Fruit fly (Drosophila melanogaster) whole organism, embryonic: ENCODE data around the gene ninaD.

ENCODE experiments used
- Ada2b ChIP-seq: fragments of 200-800 bp; sonication (Bioruptor generic); IDR thresholded peaks from 2 replicates; pipeline ENCODE4 v1.3.6; 2022; ENCODE audit warnings: missing biosample characterization, missing genetic modification characterization
- Aef1 ChIP-seq: fragments of 200-800 bp; sonication (Bioruptor generic); IDR thresholded peaks from 3 replicates; pipeline ENCODE4 v1.3.6; 2022; ENCODE audit warnings: missing biosample characterization, missing genetic modification characterization
- Bgb ChIP-seq: fragments of 200-800 bp; sonication (Bioruptor generic); IDR thresholded peaks from 2 replicates; pipeline ENCODE4 v1.3.6; 2022; ENCODE audit warnings: missing biosample characterization, missing genetic modification characterization; ENCODE audit not compliant: partially characterized antibody
- CG12236 ChIP-seq: fragments of 200-800 bp; sonication (Bioruptor generic); optimal IDR thresholded peaks from 2 replicates; lab custom pipeline; 2016; ENCODE audit warnings: missing biosample characterization, missing genetic modification characterization
- CG12942 ChIP-seq: fragments of 200-800 bp; sonication (Bioruptor generic); optimal IDR thresholded peaks from 3 replicates; lab custom pipeline; 2016; ENCODE audit warnings: missing biosample characterization, missing genetic modification characterization
- CG14014 ChIP-seq: fragments of 200-800 bp; sonication (Bioruptor generic); IDR thresholded peaks from 2 replicates; pipeline ENCODE4 v1.3.6; 2022; ENCODE audit warnings: missing biosample characterization, missing genetic modification characterization
- CG15011 ChIP-seq: fragments of 200-800 bp; sonication (Bioruptor generic); optimal IDR thresholded peaks from 3 replicates; lab custom pipeline; 2018; ENCODE audit warnings: missing biosample characterization, mild to moderate bottlenecking, missing genetic modification characterization
- CG15073 ChIP-seq: fragments of 200-800 bp; sonication (Bioruptor generic); optimal IDR thresholded peaks from 2 replicates; lab custom pipeline; 2016; ENCODE audit warnings: missing biosample characterization, missing genetic modification characterization
- CG17568 ChIP-seq: fragments of 200-800 bp; sonication (Bioruptor generic); optimal IDR thresholded peaks from 2 replicates; lab custom pipeline; 2018; ENCODE audit warnings: missing biosample characterization, mild to moderate bottlenecking, missing genetic modification characterization, moderate library complexity
- CG18599 ChIP-seq: fragments of 200-800 bp; sonication (Bioruptor generic); optimal IDR thresholded peaks from 3 replicates; lab custom pipeline; 2017; ENCODE audit warnings: missing biosample characterization, missing genetic modification characterization, mild to moderate bottlenecking, moderate library complexity, missing genetic modification reagents
- CG2889 ChIP-seq: fragments of 200-800 bp; sonication (Bioruptor generic); IDR thresholded peaks from 3 replicates; pipeline ENCODE4 v1.3.6; 2022; ENCODE audit warnings: missing biosample characterization, missing genetic modification characterization
- CG3065 ChIP-seq: fragments of 200-800 bp; sonication (Bioruptor generic); optimal IDR thresholded peaks from 2 replicates; lab custom pipeline; 2016; ENCODE audit warnings: missing biosample characterization, missing genetic modification characterization
- CG3407 ChIP-seq: fragments of 200-800 bp; sonication (Bioruptor generic); optimal IDR thresholded peaks from 2 replicates; lab custom pipeline; 2018; ENCODE audit warnings: missing biosample characterization, mild to moderate bottlenecking, missing genetic modification characterization
- CG3726 ChIP-seq: fragments of 200-800 bp; sonication (Bioruptor generic); IDR thresholded peaks from 3 replicates; pipeline ENCODE4, ENCODE4 v1.3.6; 2022; ENCODE audit warnings: missing biosample characterization, missing genetic modification characterization
- CG4707 ChIP-seq: fragments of 200-800 bp; sonication (Bioruptor generic); optimal IDR thresholded peaks from 2 replicates; lab custom pipeline; 2018; ENCODE audit warnings: missing biosample characterization, mild to moderate bottlenecking, missing genetic modification characterization, moderate library complexity
- CG4820 ChIP-seq: fragments of 200-800 bp; sonication (Bioruptor generic); optimal IDR thresholded peaks from 3 replicates; lab custom pipeline; 2016; ENCODE audit warnings: missing biosample characterization, missing genetic modification characterization
- CG6654 ChIP-seq: fragments of 200-800 bp; sonication (Bioruptor generic); optimal IDR thresholded peaks from 2 replicates; lab custom pipeline; 2017; ENCODE audit warnings: missing biosample characterization, mild to moderate bottlenecking, missing genetic modification characterization
- CG6683 ChIP-seq: fragments of 200-800 bp; sonication (Bioruptor generic); optimal IDR thresholded peaks from 2 replicates; lab custom pipeline; 2017; ENCODE audit warnings: missing biosample characterization, mild to moderate bottlenecking, missing genetic modification characterization, missing genetic modification reagents
- CG8089 ChIP-seq: fragments of 200-800 bp; sonication (Bioruptor generic); optimal IDR thresholded peaks from 3 replicates; lab custom pipeline; 2016; ENCODE audit warnings: missing biosample characterization, missing genetic modification characterization
- CG8290 ChIP-seq, 3 experiments: fragments of 200-800 bp; sonication (Bioruptor generic); optimal IDR thresholded peaks; 2 replicates each; lab custom pipeline; 2016 to 2019; ENCODE audit warnings: missing biosample characterization in 3 of 3, missing genetic modification characterization in 3 of 3, mild to moderate bottlenecking in 2 of 3, moderate library complexity in 1 of 3
- CG9437 ChIP-seq: fragments of 200-800 bp; sonication (Bioruptor generic); optimal IDR thresholded peaks from 2 replicates; lab custom pipeline; 2018; ENCODE audit warnings: missing biosample characterization, mild to moderate bottlenecking, missing genetic modification characterization
- CG9609 ChIP-seq: fragments of 200-800 bp; sonication (Bioruptor generic); optimal IDR thresholded peaks from 3 replicates; lab custom pipeline; 2016; ENCODE audit warnings: missing biosample characterization, missing genetic modification characterization
- Chrac-16 ChIP-seq: fragments of 200-800 bp; sonication (Bioruptor generic); optimal IDR thresholded peaks from 3 replicates; lab custom pipeline; 2016; ENCODE audit warnings: missing biosample characterization, missing genetic modification characterization
- Deaf1 ChIP-seq: fragments of 200-800 bp; optimal IDR thresholded peaks from 3 replicates; lab custom pipeline; 2019; ENCODE audit warnings: missing biosample characterization, mild to moderate bottlenecking, missing genetic modification characterization, moderate library complexity
- Dfd ChIP-seq, 2 experiments: fragments of >200 bp; optimal IDR thresholded peaks; 2 replicates each; lab custom pipeline; 2017; ENCODE audit warnings: missing biosample characterization in 2 of 2, missing genetic modification characterization in 2 of 2
- Dref ChIP-seq: fragments of 200-800 bp; sonication (Bioruptor generic); IDR thresholded peaks from 2 replicates; pipeline ENCODE4 v1.3.6; 2022; ENCODE audit warnings: missing biosample characterization, missing genetic modification characterization
- Ets97D ChIP-seq: fragments of 200-800 bp; sonication (Bioruptor generic); optimal IDR thresholded peaks from 3 replicates; lab custom pipeline; 2016; ENCODE audit warnings: missing biosample characterization, missing genetic modification characterization
- GATAe ChIP-seq: fragments of 200-800 bp; sonication (Bioruptor generic); conservative IDR thresholded peaks from 2 replicates; pipeline ENCODE4 v1.3.6; 2022; ENCODE audit warnings: missing biosample characterization, missing genetic modification characterization
- Gug ChIP-seq: fragments of 200-800 bp; sonication (Bioruptor generic); IDR thresholded peaks from 4 replicates; pipeline ENCODE4 v1.3.6; 2022; ENCODE audit warnings: missing biosample characterization, missing genetic modification characterization
- Kr ChIP-seq: fragments of 200-800 bp; sonication (Bioruptor generic); optimal IDR thresholded peaks from 2 replicates; lab custom pipeline; 2017; ENCODE audit warnings: missing biosample characterization, mild to moderate bottlenecking, missing genetic modification characterization
- Mad ChIP-seq: fragments of 200-800 bp; sonication (Bioruptor generic); optimal IDR thresholded peaks from 2 replicates; lab custom pipeline; 2016; ENCODE audit warnings: missing biosample characterization, missing genetic modification characterization
- NC2β ChIP-seq: fragments of 200-800 bp; sonication (Bioruptor generic); optimal IDR thresholded peaks from 2 replicates; lab custom pipeline; 2016; ENCODE audit warnings: missing biosample characterization, missing genetic modification characterization
- Opbp ChIP-seq: fragments of 200-800 bp; sonication (Bioruptor generic); IDR thresholded peaks from 3 replicates; pipeline ENCODE4 v1.3.6; 2022; ENCODE audit warnings: missing biosample characterization, missing genetic modification characterization; ENCODE audit not compliant: partially characterized antibody
- amos ChIP-seq: fragments of 200-800 bp; sonication (Bioruptor generic); IDR thresholded peaks from 2 replicates; pipeline ENCODE4 v1.3.6; 2022; ENCODE audit warnings: missing biosample characterization, missing genetic modification characterization; ENCODE audit not compliant: partially characterized antibody
- ara ChIP-seq: fragments of 200-800 bp; sonication (Bioruptor generic); IDR thresholded peaks from 2 replicates; pipeline ENCODE4 v1.3.6; 2022; ENCODE audit warnings: missing biosample characterization, missing genetic modification characterization
- ash1 ChIP-seq: fragments of 200-800 bp; sonication (Bioruptor generic); optimal IDR thresholded peaks from 2 replicates; lab custom pipeline; 2018; ENCODE audit warnings: missing biosample characterization, mild to moderate bottlenecking, missing genetic modification characterization
- ato ChIP-seq: fragments of 200-800 bp; sonication (Bioruptor generic); IDR thresholded peaks from 2 replicates; pipeline ENCODE4 v1.3.6; 2022; ENCODE audit warnings: missing biosample characterization, missing genetic modification characterization; ENCODE audit not compliant: partially characterized antibody
- br ChIP-seq: fragments of >200 bp; optimal IDR thresholded peaks from 2 replicates; lab custom pipeline; 2017
- chm ChIP-seq: fragments of 200-800 bp; sonication (Bioruptor generic); IDR thresholded peaks from 2 replicates; pipeline ENCODE4 v1.3.6; 2022; ENCODE audit warnings: missing biosample characterization, missing genetic modification characterization
- danr ChIP-seq: fragments of 200-800 bp; sonication (Bioruptor generic); IDR thresholded peaks from 2 replicates; pipeline ENCODE4 v1.3.6; 2022; ENCODE audit warnings: missing biosample characterization, missing genetic modification characterization
- dati ChIP-seq: fragments of 200-800 bp; sonication (Bioruptor generic); IDR thresholded peaks from 2 replicates; pipeline ENCODE4 v1.3.6; 2022; ENCODE audit warnings: missing biosample characterization, missing genetic modification characterization
- fd102C ChIP-seq: fragments of 200-800 bp; sonication (Bioruptor generic); optimal IDR thresholded peaks from 2 replicates; lab custom pipeline; 2018; ENCODE audit warnings: missing biosample characterization, mild to moderate bottlenecking, missing genetic modification characterization, moderate library complexity
- h ChIP-seq: fragments of >200 bp; optimal IDR thresholded peaks from 2 replicates; lab custom pipeline; 2017
- kay ChIP-seq: fragments of 200-800 bp; sonication (Bioruptor generic); optimal IDR thresholded peaks from 2 replicates; lab custom pipeline; 2016; ENCODE audit warnings: missing biosample characterization, missing genetic modification characterization
- luna ChIP-seq: fragments of 200-800 bp; sonication (Bioruptor generic); optimal IDR thresholded peaks from 2 replicates; lab custom pipeline; 2016; ENCODE audit warnings: missing biosample characterization, missing genetic modification characterization
- oc ChIP-seq: fragments of 200-800 bp; sonication (Bioruptor generic); optimal IDR thresholded peaks from 2 replicates; lab custom pipeline; 2018; ENCODE audit warnings: missing biosample characterization, mild to moderate bottlenecking, missing genetic modification characterization, moderate library complexity
- sens-2 ChIP-seq: fragments of 200-800 bp; sonication (Bioruptor generic); IDR thresholded peaks from 2 replicates; pipeline ENCODE4 v1.3.6; 2022; ENCODE audit warnings: missing biosample characterization, missing genetic modification characterization
- sug ChIP-seq: fragments of 200-800 bp; optimal IDR thresholded peaks from 2 replicates; lab custom pipeline; 2019; ENCODE audit warnings: missing biosample characterization, mild to moderate bottlenecking, missing genetic modification characterization, moderate library complexity
- tio ChIP-seq: fragments of 200-800 bp; sonication (Bioruptor generic); optimal IDR thresholded peaks from 2 replicates; lab custom pipeline; 2017; ENCODE audit warnings: missing biosample characterization, missing genetic modification characterization, inconsistent platforms
- usp ChIP-seq: fragments of >200 bp; optimal IDR thresholded peaks from 2 replicates; lab custom pipeline; 2017; ENCODE audit warnings: missing biosample characterization, missing genetic modification characterization

Gene ninaD

dm6 chr2L:18121367-18122230 lies 40.2 kb downstream of the ninaD start (continued):
- TF ChIP-seq CG8290 (GFP tag; optimal IDR thresholded peaks at IDR 0.05; lab: Kevin White, UChicago) (no peak), CG8290 (tag; optimal IDR thresholded peaks at IDR 0.05; lab: Kevin White, UChicago) (no peak), CG12236 (GFP tag; lab: Kevin White, UChicago) (no peak), Deaf1 (no peak), amos (no peak), CG4707 (GFP tag; lab: Kevin White, UChicago) (no peak), CG3065 (GFP tag; lab: Kevin White, UChicago) (no peak), Aef1 (GFP tag; lab: Robert Waterston, UW) (no peak), Kr (no peak), oc (tag; lab: Kevin White, UChicago) (no peak), CG9437 (GFP tag; lab: Kevin White, UChicago) (peak; percentile 10), Ada2b (no peak), ash1 (GFP tag; lab: Kevin White, UChicago) (no peak), CG6654 (no peak), CG18599 (GFP tag; lab: Kevin White, UChicago) (peak; percentile 72), CG2889 (GFP tag; lab: Robert Waterston, UW) (no peak), dati (no peak), Gug (peak; percentile 36; the same call in 2 of the 4 replicates), CG8089 (no peak), ara (GFP tag; lab: Robert Waterston, UW) (no peak), sug (no peak), GATAe (no peak), Dref (no peak), luna (no peak), Opbp (GFP tag; lab: Robert Waterston, UW) (no peak), CG15011 (GFP tag; lab: Kevin White, UChicago) (no peak), h (lab: Kevin White, UChicago) (no peak), Chrac-16 (GFP tag; lab: Kevin White, UChicago) (peak; percentile 33), CG4820 (GFP tag; lab: Kevin White, UChicago) (peak; percentile 60), Mad (GFP tag; lab: Kevin White, UChicago) (no peak), chm (GFP tag; lab: Robert Waterston, UW) (no peak), CG3726 (no peak), CG14014 (GFP tag; lab: Robert Waterston, UW) (0 out of 2 replicates have a peak, but pooled peaks have one; percentile 18), danr (GFP tag; lab: Robert Waterston, UW) (0 out of 2 replicates have a peak, but pooled peaks have one; percentile 18), NC2β (GFP tag; lab: Kevin White, UChicago) (peak; percentile 6), br (no peak), Ets97D (GFP tag; lab: Kevin White, UChicago) (peak; percentile 14), CG6683 (GFP tag; lab: Kevin White, UChicago) (no peak), Dfd (GFP tag; optimal IDR thresholded peaks at IDR 0.05; lab: Kevin White, UChicago) (no peak), Bgb (GFP tag; lab: Robert Waterston, UW) (no peak), CG3407 (peak; percentile 5), ato (no peak), CG15073 (GFP tag; lab: Kevin White, UChicago) (no peak), usp (GFP tag; lab: Kevin White, UChicago) (no peak), kay (GFP tag; lab: Kevin White, UChicago) (peak; percentile 14), CG17568 (GFP tag; lab: Kevin White, UChicago) (no peak), CG9609 (peak; percentile 10), tio (GFP tag; lab: Kevin White, UChicago) (peak; percentile 15), fd102C (GFP tag; lab: Kevin White, UChicago) (no peak), CG12942 (GFP tag; lab: Kevin White, UChicago) (no peak), sens-2 (GFP tag; lab: Robert Waterston, UW) (peak; percentile 35; the same call in 1 of the 2 replicates)
